Worm (Caenorhabditis elegans) whole organism, L2 larva: ENCODE results near the gene cest-2.2.
A peak's percentile ranks its signal among the peaks of the same experiment; 100 is the strongest.

Experiments
- C34F6.9 ChIP-seq: fragments of 150-350 bp; optimal IDR thresholded peaks from 2 replicates; lab custom pipeline; 2014; ENCODE audit warnings: missing biosample characterization, missing genetic modification characterization
- F13H6.1 ChIP-seq: sonication (generic microtip); optimal IDR thresholded peaks from 2 replicates; lab custom pipeline; 2016; ENCODE audit warnings: missing genetic modification characterization, missing compliant biosample characterization
- ZK546.5 ChIP-seq: sonication (generic microtip); optimal IDR thresholded peaks from 2 replicates; lab custom pipeline; 2017; ENCODE audit warnings: missing biosample characterization, missing genetic modification characterization
- alr-1 ChIP-seq: fragments of 150-350 bp; optimal IDR thresholded peaks from 2 replicates; lab custom pipeline; 2014; ENCODE audit warnings: missing biosample characterization, missing genetic modification characterization
- aly-2 ChIP-seq: fragments of 150-350 bp; optimal IDR thresholded peaks from 2 replicates; lab custom pipeline; 2014; ENCODE audit warnings: missing biosample characterization, missing genetic modification characterization
- ama-1 ChIP-seq: fragments of 150-350 bp; optimal IDR thresholded peaks from 2 replicates; lab custom pipeline; 2018; ENCODE audit warnings: inconsistent platforms
- ceh-16 ChIP-seq: fragments of 150-350 bp; optimal IDR thresholded peaks from 2 replicates; lab custom pipeline; 2014; ENCODE audit warnings: missing biosample characterization, missing genetic modification characterization
- egl-27 ChIP-seq: sonication (generic microtip); optimal IDR thresholded peaks from 3 replicates; lab custom pipeline; 2017; ENCODE audit warnings: missing biosample characterization, missing genetic modification reagents, missing genetic modification characterization
- fos-1 ChIP-seq: fragments of 150-350 bp; optimal IDR thresholded peaks from 2 replicates; lab custom pipeline; 2014; ENCODE audit warnings: missing biosample characterization, missing genetic modification characterization
- gmeb-1 ChIP-seq: fragments of 150-350 bp; optimal IDR thresholded peaks from 2 replicates; lab custom pipeline; 2014; ENCODE audit warnings: missing biosample characterization, missing genetic modification characterization
- lin-11 ChIP-seq: fragments of 150-350 bp; sonication (generic microtip); optimal IDR thresholded peaks from 2 replicates; lab custom pipeline; 2014; ENCODE audit warnings: missing biosample characterization, missing genetic modification characterization, inconsistent platforms, mixed read lengths
- lin-13 ChIP-seq: fragments of 150-350 bp; optimal IDR thresholded peaks from 2 replicates; lab custom pipeline; 2014; ENCODE audit warnings: missing biosample characterization, missing genetic modification reagents, missing genetic modification characterization
- lsy-2 ChIP-seq, 2 experiments: fragments of 150-350 bp in 1 of 2; sonication (generic microtip) in 1 of 2; optimal IDR thresholded peaks; 2 replicates each; lab custom pipeline; 2014 to 2017; ENCODE audit warnings: missing biosample characterization in 2 of 2, missing genetic modification characterization in 2 of 2
- mbf-1 ChIP-seq: sonication (generic microtip); optimal IDR thresholded peaks from 2 replicates; lab custom pipeline; 2017; ENCODE audit warnings: missing biosample characterization, missing genetic modification characterization
- nhr-10 ChIP-seq: sonication (generic microtip); optimal IDR thresholded peaks from 2 replicates; lab custom pipeline; 2017; ENCODE audit warnings: missing biosample characterization, missing genetic modification characterization
- nhr-12 ChIP-seq: fragments of 150-350 bp; optimal IDR thresholded peaks from 2 replicates; lab custom pipeline; 2014; ENCODE audit warnings: missing biosample characterization, missing genetic modification characterization
- nhr-129 ChIP-seq: fragments of 150-350 bp; optimal IDR thresholded peaks from 2 replicates; lab custom pipeline; 2014; ENCODE audit warnings: missing biosample characterization, missing genetic modification characterization
- nhr-21 ChIP-seq: fragments of 150-350 bp; optimal IDR thresholded peaks from 2 replicates; lab custom pipeline; 2014; ENCODE audit warnings: missing biosample characterization, missing genetic modification characterization
- nhr-23 ChIP-seq: fragments of 150-350 bp; optimal IDR thresholded peaks from 2 replicates; lab custom pipeline; 2014; ENCODE audit warnings: missing biosample characterization, missing genetic modification reagents, missing genetic modification characterization
- nhr-25 ChIP-seq: fragments of 150-350 bp; sonication (generic microtip); optimal IDR thresholded peaks from 3 replicates; lab custom pipeline; 2014; ENCODE audit warnings: missing biosample characterization, missing genetic modification characterization
- nhr-6 ChIP-seq: fragments of 150-350 bp; optimal IDR thresholded peaks from 2 replicates; lab custom pipeline; 2014; ENCODE audit warnings: missing biosample characterization, missing genetic modification characterization
- nhr-77 ChIP-seq: fragments of 150-350 bp; optimal IDR thresholded peaks from 2 replicates; lab custom pipeline; 2014; ENCODE audit warnings: missing biosample characterization, missing genetic modification characterization
- sem-4 ChIP-seq: fragments of 150-350 bp; optimal IDR thresholded peaks from 2 replicates; lab custom pipeline; 2014; ENCODE audit warnings: missing biosample characterization, missing genetic modification reagents, missing genetic modification characterization
- skn-1 ChIP-seq: sonication (generic microtip); optimal IDR thresholded peaks from 2 replicates; lab custom pipeline; 2017; ENCODE audit warnings: missing biosample characterization, missing genetic modification characterization
- sma-9 ChIP-seq, 2 experiments: fragments of 150-350 bp in 1 of 2; sonication (generic microtip) in 1 of 2; optimal IDR thresholded peaks; 2 replicates each; lab custom pipeline; 2014 to 2016; ENCODE audit warnings: missing genetic modification characterization in 2 of 2, mild to moderate bottlenecking in 1 of 2, missing biosample characterization in 1 of 2, missing compliant biosample characterization in 1 of 2, missing genetic modification reagents in 1 of 2, moderate library complexity in 1 of 2
- snpc-4 ChIP-seq: fragments of 150-350 bp; optimal IDR thresholded peaks from 2 replicates; lab custom pipeline; 2014; ENCODE audit warnings: missing biosample characterization, missing genetic modification characterization
- unc-39 ChIP-seq: fragments of 150-350 bp; optimal IDR thresholded peaks from 2 replicates; lab custom pipeline; 2014; ENCODE audit warnings: missing biosample characterization, missing genetic modification characterization
- unc-55 ChIP-seq: fragments of 150-350 bp; sonication (generic microtip); optimal IDR thresholded peaks from 3 replicates; lab custom pipeline; 2014; ENCODE audit warnings: missing biosample characterization, missing genetic modification reagents, missing genetic modification characterization
- unc-62 ChIP-seq: fragments of 150-350 bp; optimal IDR thresholded peaks from 2 replicates; lab custom pipeline; 2014; ENCODE audit warnings: missing biosample characterization, missing genetic modification reagents, missing genetic modification characterization
- ztf-1 ChIP-seq: fragments of 200-800 bp; sonication (Bioruptor generic); conservative IDR thresholded peaks from 2 replicates; pipeline ENCODE4 v1.3.6; 2022; ENCODE audit warnings: missing genetic modification characterization, missing compliant biosample characterization

Gene cest-2.2

ce11 chrV:14160698-14161097 lies 14.5 kb downstream of the cest-2.2 start, which contains the start of gene cest-1.2:
Gene cest-1.2, minus strand, starts transcription at chrV:14160862.
- TF ChIP-seq nhr-77 (no peak), gmeb-1 (tag; lab: Kevin White, UChicago) (peak; percentile 4), fos-1 (tag; lab: Kevin White, UChicago) (peak; percentile 25)

- TF ChIP-seq lsy-2 (tag; optimal IDR thresholded peaks at IDR 0.05; lab: Kevin White, UChicago), result no peak
- TF ChIP-seq, all 48 proteins: peak for 0
Observed at ce11 chrV:14156468-14156867, 18.7 kb downstream of the cest-2.2 start, which contains the start of gene AH10.2. Gene AH10.2, plus strand, starts transcription at chrV:14156768.

ce11 chrV:14153615-14154014 lies 21.5 kb downstream of the cest-2.2 start:
- TF ChIP-seq ceh-16 (tag; lab: Kevin White, UChicago), result no peak
- peak; percentile 8 for TF ChIP-seq unc-55
- no peak for TF ChIP-seq nhr-10 (tag; lab: Kevin White, UChicago)
- TF ChIP-seq ama-1 (lab: Kevin White, UChicago), result no peak
- TF ChIP-seq snpc-4 (tag; lab: Kevin White, UChicago), result no peak
- peak; percentile 70 for TF ChIP-seq F13H6.1
- peak; percentile 38 for TF ChIP-seq nhr-129 (tag; lab: Kevin White, UChicago)
- no peak for TF ChIP-seq ztf-1
- no peak for TF ChIP-seq nhr-21 (tag; lab: Kevin White, UChicago)
- peak; percentile 31 for TF ChIP-seq sma-9 (GFP tag; optimal IDR thresholded peaks at IDR 0.05; lab: Kevin White, UChicago)
- TF ChIP-seq sma-9 (tag; optimal IDR thresholded peaks at IDR 0.05; lab: Kevin White, UChicago), result no peak

- TF ChIP-seq sma-9 (GFP tag; optimal IDR thresholded peaks at IDR 0.05; lab: Kevin White, UChicago) (no peak), sma-9 (tag; optimal IDR thresholded peaks at IDR 0.05; lab: Kevin White, UChicago) (no peak), ceh-16 (tag; lab: Kevin White, UChicago) (peak; percentile 82), aly-2 (tag; lab: Kevin White, UChicago) (no peak), alr-1 (no peak), ZK546.5 (tag; lab: Kevin White, UChicago) (no peak), unc-62 (GFP tag; lab: Kevin White, UChicago) (no peak), nhr-10 (tag; lab: Kevin White, UChicago) (no peak), nhr-25 (peak; percentile 55), mbf-1 (tag; lab: Kevin White, UChicago) (no peak), unc-55 (no peak), nhr-6 (tag; lab: Kevin White, UChicago) (no peak), ama-1 (lab: Kevin White, UChicago) (no peak), lin-11 (no peak), skn-1 (no peak), lin-13 (GFP tag; lab: Kevin White, UChicago) (no peak)
Observed at ce11 chrV:14150966-14151365, 24.2 kb downstream of the cest-2.2 start.

- TF ChIP-seq C34F6.9 (peak; percentile 18), nhr-25 (peak; percentile 26), F13H6.1 (no peak)
Observed at ce11 chrV:14149125-14149524, 26.0 kb downstream of the cest-2.2 start.

ce11 chrV:14147114-14147513 lies 28.0 kb downstream of the cest-2.2 start:
- no peak for TF ChIP-seq nhr-12 (tag; lab: Kevin White, UChicago)
- no peak for TF ChIP-seq gmeb-1 (tag; lab: Kevin White, UChicago)
- no peak for TF ChIP-seq nhr-21 (tag; lab: Kevin White, UChicago)
- TF ChIP-seq F13H6.1, result no peak
- no peak for TF ChIP-seq sem-4 (tag; lab: Kevin White, UChicago)
- TF ChIP-seq lsy-2 (tag; optimal IDR thresholded peaks at IDR 0.05; lab: Kevin White, UChicago), result no peak
- no peak for TF ChIP-seq egl-27 (tag; lab: Kevin White, UChicago)
- TF ChIP-seq unc-39 (tag; lab: Kevin White, UChicago), result no peak
- no peak for TF ChIP-seq ZK546.5 (tag; lab: Kevin White, UChicago)

- TF ChIP-seq ama-1 (lab: Kevin White, UChicago) (no peak), gmeb-1 (tag; lab: Kevin White, UChicago) (no peak), skn-1 (no peak), nhr-23 (no peak), unc-39 (tag; lab: Kevin White, UChicago) (no peak)
Observed at ce11 chrV:14146199-14146598, 29.0 kb downstream of the cest-2.2 start, which contains the start of gene acs-10. Gene acs-10, plus strand, starts transcription at chrV:14146499.
